Fruit fly (Drosophila melanogaster) whole organism, embryonic: ENCODE data around the gene CG31957.

Source experiments
- Bdp1 ChIP-seq: fragments of 200-800 bp; sonication (Bioruptor generic); optimal IDR thresholded peaks from 3 replicates; lab custom pipeline; 2016; ENCODE audit warnings: missing biosample characterization, missing genetic modification characterization
- Bgb ChIP-seq: fragments of 200-800 bp; sonication (Bioruptor generic); IDR thresholded peaks from 2 replicates; pipeline ENCODE4 v1.3.6; 2022; ENCODE audit warnings: missing biosample characterization, missing genetic modification characterization; ENCODE audit not compliant: partially characterized antibody
- CG10366 ChIP-seq: fragments of 200-800 bp; sonication (Bioruptor generic); IDR thresholded peaks from 2 replicates; pipeline ENCODE4 v1.3.6; 2022; ENCODE audit warnings: missing biosample characterization, missing genetic modification characterization
- CG10431 ChIP-seq: fragments of 200-800 bp; sonication (Bioruptor generic); optimal IDR thresholded peaks from 3 replicates; lab custom pipeline; 2018; ENCODE audit warnings: missing biosample characterization, mild to moderate bottlenecking, missing genetic modification characterization
- CG10565 ChIP-seq: fragments of 200-800 bp; sonication (Bioruptor generic); optimal IDR thresholded peaks from 3 replicates; lab custom pipeline; 2016; ENCODE audit warnings: missing biosample characterization, mild to moderate bottlenecking, missing genetic modification characterization
- CG12391 ChIP-seq: fragments of 200-800 bp; sonication (Bioruptor generic); optimal IDR thresholded peaks from 3 replicates; lab custom pipeline; 2018; ENCODE audit warnings: missing biosample characterization, mild to moderate bottlenecking, missing genetic modification characterization, moderate library complexity
- CG13296 ChIP-seq: fragments of 200-800 bp; sonication (Bioruptor generic); optimal IDR thresholded peaks from 3 replicates; lab custom pipeline; 2018; ENCODE audit warnings: missing biosample characterization, mild to moderate bottlenecking, missing genetic modification characterization
- CG14441 ChIP-seq: fragments of 200-800 bp; sonication (Bioruptor generic); IDR thresholded peaks from 2 replicates; pipeline ENCODE4 v1.3.6; 2022; ENCODE audit warnings: missing biosample characterization, missing genetic modification characterization
- CG14667 ChIP-seq: fragments of 200-800 bp; sonication (Bioruptor generic); IDR thresholded peaks from 2 replicates; pipeline ENCODE4 v1.3.6; 2022; ENCODE audit warnings: missing biosample characterization, missing genetic modification characterization
- CG18262 ChIP-seq: fragments of 200-800 bp; optimal IDR thresholded peaks from 3 replicates; lab custom pipeline; 2019; ENCODE audit warnings: missing biosample characterization, mild to moderate bottlenecking, missing genetic modification characterization, moderate library complexity
- CG1832 ChIP-seq: fragments of 200-800 bp; sonication (Bioruptor generic); optimal IDR thresholded peaks from 2 replicates; lab custom pipeline; 2017; ENCODE audit warnings: missing biosample characterization, mild to moderate bottlenecking, missing genetic modification characterization, inconsistent platforms
- CG18619 ChIP-seq: fragments of 200-800 bp; sonication (Bioruptor generic); optimal IDR thresholded peaks from 3 replicates; lab custom pipeline; 2017; ENCODE audit warnings: missing biosample characterization, mild to moderate bottlenecking, missing genetic modification characterization
- CG2120 ChIP-seq: fragments of 200-800 bp; sonication (Bioruptor generic); optimal IDR thresholded peaks from 3 replicates; lab custom pipeline; 2016; ENCODE audit warnings: missing biosample characterization, missing genetic modification characterization
- CG2889 ChIP-seq: fragments of 200-800 bp; sonication (Bioruptor generic); IDR thresholded peaks from 3 replicates; pipeline ENCODE4 v1.3.6; 2022; ENCODE audit warnings: missing biosample characterization, missing genetic modification characterization
- CG4282 ChIP-seq: fragments of 200-800 bp; sonication (Bioruptor generic); optimal IDR thresholded peaks from 2 replicates; lab custom pipeline; 2016; ENCODE audit warnings: missing biosample characterization, missing genetic modification characterization
- CG7786 ChIP-seq: fragments of 200-800 bp; sonication (Bioruptor generic); optimal IDR thresholded peaks from 2 replicates; lab custom pipeline; 2016; ENCODE audit warnings: missing biosample characterization, missing genetic modification characterization
- CG7987 ChIP-seq: fragments of 200-800 bp; sonication (Bioruptor generic); optimal IDR thresholded peaks from 2 replicates; lab custom pipeline; 2018; ENCODE audit warnings: missing biosample characterization, mild to moderate bottlenecking, missing genetic modification characterization, moderate library complexity
- CG8089 ChIP-seq: fragments of 200-800 bp; sonication (Bioruptor generic); optimal IDR thresholded peaks from 3 replicates; lab custom pipeline; 2016; ENCODE audit warnings: missing biosample characterization, missing genetic modification characterization
- CG8765 ChIP-seq: fragments of 200-800 bp; sonication (Bioruptor generic); IDR thresholded peaks from 2 replicates; pipeline ENCODE4 v1.3.6; 2022; ENCODE audit warnings: missing biosample characterization, missing genetic modification characterization
- CG9215 ChIP-seq: fragments of 200-800 bp; sonication (Bioruptor generic); IDR thresholded peaks from 2 replicates; pipeline ENCODE4 v1.3.6; 2022; ENCODE audit warnings: missing biosample characterization, missing genetic modification characterization
- CTCF ChIP-seq: fragments of 200-800 bp; sonication (Bioruptor generic); optimal IDR thresholded peaks from 2 replicates; lab custom pipeline; 2017; ENCODE audit warnings: missing biosample characterization, mild to moderate bottlenecking, missing genetic modification characterization, moderate library complexity
- Camta ChIP-seq: fragments of 200-800 bp; sonication (Bioruptor generic); optimal IDR thresholded peaks from 2 replicates; lab custom pipeline; 2016; ENCODE audit warnings: missing biosample characterization, missing genetic modification characterization
- Chrac-16 ChIP-seq: fragments of 200-800 bp; sonication (Bioruptor generic); optimal IDR thresholded peaks from 3 replicates; lab custom pipeline; 2016; ENCODE audit warnings: missing biosample characterization, missing genetic modification characterization
- D19A ChIP-seq: fragments of 200-800 bp; optimal IDR thresholded peaks from 3 replicates; lab custom pipeline; 2019; ENCODE audit warnings: missing biosample characterization, mild to moderate bottlenecking, missing genetic modification characterization, moderate library complexity
- Ets97D ChIP-seq: fragments of 200-800 bp; sonication (Bioruptor generic); optimal IDR thresholded peaks from 3 replicates; lab custom pipeline; 2016; ENCODE audit warnings: missing biosample characterization, missing genetic modification characterization
- HLH54F ChIP-seq: fragments of 200-800 bp; sonication (Bioruptor generic); optimal IDR thresholded peaks from 3 replicates; lab custom pipeline; 2016; ENCODE audit warnings: missing biosample characterization, missing genetic modification characterization
- HmgZ ChIP-seq: fragments of 200-800 bp; sonication (Bioruptor generic); optimal IDR thresholded peaks from 2 replicates; lab custom pipeline; 2018; ENCODE audit warnings: missing biosample characterization, mild to moderate bottlenecking, missing genetic modification characterization
- Hr78 ChIP-seq, 2 experiments: fragments of 200-800 bp in 1 of 2; fragments of >200 bp in 1 of 2; sonication (Bioruptor generic) in 1 of 2; optimal IDR thresholded peaks; 2 replicates each; lab custom pipeline; 2017 to 2019; ENCODE audit warnings: missing biosample characterization in 2 of 2, missing genetic modification characterization in 2 of 2, mild to moderate bottlenecking in 1 of 2, moderate library complexity in 1 of 2
- Med ChIP-seq: fragments of 200-800 bp; sonication (Bioruptor generic); peaks from one replicate; lab custom pipeline; 2016; ENCODE audit warnings: missing biosample characterization, missing genetic modification characterization, mild to moderate bottlenecking, inconsistent platforms, moderate library complexity
- Six4 ChIP-seq: fragments of 200-800 bp; sonication (Bioruptor generic); optimal IDR thresholded peaks from 2 replicates; lab custom pipeline; 2016; ENCODE audit warnings: missing biosample characterization, missing genetic modification characterization
- Xrp1 ChIP-seq: fragments of 200-800 bp; sonication (Bioruptor generic); IDR thresholded peaks from 2 replicates; pipeline ENCODE4 v1.3.6; 2022; ENCODE audit warnings: missing biosample characterization, missing genetic modification characterization
- bigmax ChIP-seq: fragments of 200-800 bp; sonication (Bioruptor generic); optimal IDR thresholded peaks from 2 replicates; lab custom pipeline; 2018; ENCODE audit warnings: missing biosample characterization, mild to moderate bottlenecking, missing genetic modification characterization
- cato ChIP-seq: fragments of 200-800 bp; sonication (Bioruptor generic); optimal IDR thresholded peaks from 2 replicates; lab custom pipeline; 2016; ENCODE audit warnings: missing biosample characterization, missing genetic modification characterization, borderline replicate concordance
- chm ChIP-seq: fragments of 200-800 bp; sonication (Bioruptor generic); IDR thresholded peaks from 2 replicates; pipeline ENCODE4 v1.3.6; 2022; ENCODE audit warnings: missing biosample characterization, missing genetic modification characterization
- ci ChIP-seq: fragments of 200-800 bp; sonication (Bioruptor generic); IDR thresholded peaks from 3 replicates; pipeline ENCODE4 v1.3.6; 2022; ENCODE audit warnings: missing biosample characterization, missing genetic modification characterization
- ems ChIP-seq: fragments of 200-800 bp; sonication (Bioruptor generic); optimal IDR thresholded peaks from 3 replicates; lab custom pipeline; 2016; ENCODE audit warnings: missing biosample characterization, missing genetic modification characterization
- en ChIP-seq: fragments of 200-800 bp; sonication (Bioruptor generic); optimal IDR thresholded peaks from 2 replicates; lab custom pipeline; 2016; ENCODE audit warnings: missing biosample characterization, missing genetic modification characterization
- fd96Cb ChIP-seq: fragments of 200-800 bp; sonication (Bioruptor generic); optimal IDR thresholded peaks from 2 replicates; lab custom pipeline; 2018; ENCODE audit warnings: missing biosample characterization, mild to moderate bottlenecking, missing genetic modification characterization, moderate library complexity
- gt ChIP-seq: fragments of 200-800 bp; sonication (Bioruptor generic); IDR thresholded peaks from 2 replicates; pipeline ENCODE4 v1.3.6; 2022; ENCODE audit warnings: missing biosample characterization, missing genetic modification characterization
- h ChIP-seq: fragments of >200 bp; optimal IDR thresholded peaks from 2 replicates; lab custom pipeline; 2017
- her ChIP-seq: fragments of 200-800 bp; sonication (Bioruptor generic); optimal IDR thresholded peaks from 2 replicates; lab custom pipeline; 2016; ENCODE audit warnings: missing biosample characterization, missing genetic modification characterization
- jing ChIP-seq: fragments of 200-800 bp; sonication (Bioruptor generic); optimal IDR thresholded peaks from 2 replicates; lab custom pipeline; 2018; ENCODE audit warnings: missing biosample characterization, mild to moderate bottlenecking, missing genetic modification characterization
- nmo ChIP-seq: fragments of 200-800 bp; sonication (Bioruptor generic); optimal IDR thresholded peaks from 2 replicates; lab custom pipeline; 2018; ENCODE audit warnings: missing biosample characterization, mild to moderate bottlenecking, missing genetic modification characterization, moderate library complexity
- pnt ChIP-seq: fragments of 200-800 bp; sonication (Bioruptor generic); optimal IDR thresholded peaks from 3 replicates; lab custom pipeline; 2016; ENCODE audit warnings: missing biosample characterization, missing genetic modification characterization
- run ChIP-seq: fragments of 200-800 bp; sonication (Bioruptor generic); optimal IDR thresholded peaks from 3 replicates; lab custom pipeline; 2018; ENCODE audit warnings: missing biosample characterization, mild to moderate bottlenecking, missing genetic modification characterization
- schlank ChIP-seq: fragments of 200-800 bp; sonication (Bioruptor generic); optimal IDR thresholded peaks from 2 replicates; lab custom pipeline; 2018; ENCODE audit warnings: missing biosample characterization, mild to moderate bottlenecking, missing genetic modification characterization
- sim ChIP-seq: fragments of 200-800 bp; sonication (Bioruptor generic); IDR thresholded peaks from 2 replicates; pipeline ENCODE4 v1.3.6; 2022; ENCODE audit warnings: missing biosample characterization, missing genetic modification characterization
- sob ChIP-seq: fragments of 200-800 bp; sonication (Bioruptor generic); IDR thresholded peaks from 2 replicates; pipeline ENCODE4 v1.3.6; 2022; ENCODE audit warnings: missing biosample characterization, missing genetic modification characterization
- sr ChIP-seq: fragments of 200-800 bp; sonication (Bioruptor generic); IDR thresholded peaks from 3 replicates; pipeline ENCODE4 v1.3.6; 2022; ENCODE audit warnings: missing biosample characterization, missing genetic modification characterization
- vfl ChIP-seq: fragments of 200-800 bp; sonication (Bioruptor generic); optimal IDR thresholded peaks from 2 replicates; lab custom pipeline; 2016; ENCODE audit warnings: missing biosample characterization, missing genetic modification characterization
- wor ChIP-seq: fragments of 200-800 bp; sonication (Bioruptor generic); IDR thresholded peaks from 2 replicates; pipeline ENCODE4 v1.3.6; 2022; ENCODE audit warnings: missing biosample characterization, missing genetic modification characterization
- zen2 ChIP-seq: fragments of 200-800 bp; sonication (Bioruptor generic); IDR thresholded peaks from 3 replicates; pipeline ENCODE4 v1.3.6; 2022; ENCODE audit warnings: missing biosample characterization, missing genetic modification characterization; ENCODE audit not compliant: partially characterized antibody

Gene CG31957

dm6 chr2L:3872283-3872682 lies at the start of gene CG31957 (continued):
- peak; percentile 34; the same call in 1 of the 2 replicates for TF ChIP-seq CG14441
- peak; percentile 29 for TF ChIP-seq pnt (GFP tag; lab: Kevin White, UChicago)
- no peak for TF ChIP-seq schlank (tag; lab: Kevin White, UChicago)
- TF ChIP-seq Bdp1 (GFP tag; lab: Kevin White, UChicago) = peak; percentile 34
- TF ChIP-seq bigmax (GFP tag; lab: Kevin White, UChicago) = no peak
- TF ChIP-seq run (tag; lab: Kevin White, UChicago) = no peak
- TF ChIP-seq sob (GFP tag; lab: Robert Waterston, UW) = peak; percentile 89
- TF ChIP-seq CG10366 (GFP tag; lab: Robert Waterston, UW) = no peak
- TF ChIP-seq wor (GFP tag; lab: Robert Waterston, UW) = no peak
- no peak for TF ChIP-seq CG18619
- peak; percentile 28 for TF ChIP-seq CG7987 (GFP tag; lab: Kevin White, UChicago)
- TF ChIP-seq Six4 (GFP tag; lab: Kevin White, UChicago) = no peak
- peak; percentile 41 for TF ChIP-seq CG4282 (GFP tag; lab: Kevin White, UChicago)
- TF ChIP-seq Xrp1 = no peak; the same call in 1 of the 2 replicates
- peak; percentile 94 for TF ChIP-seq Med
- TF ChIP-seq Bgb (GFP tag; lab: Robert Waterston, UW) = peak; percentile 94
- TF ChIP-seq CG8089 (GFP tag; lab: Kevin White, UChicago) = peak; percentile 54
- TF ChIP-seq HmgZ (tag; lab: Kevin White, UChicago) = peak; percentile 72
- TF ChIP-seq Chrac-16 (GFP tag; lab: Kevin White, UChicago) = peak; percentile 45
- peak; percentile 15 for TF ChIP-seq Camta
- peak; percentile 41 for TF ChIP-seq nmo
- TF ChIP-seq CG10431 (GFP tag; lab: Kevin White, UChicago) = no peak
- no peak for TF ChIP-seq chm (GFP tag; lab: Robert Waterston, UW)
- TF ChIP-seq sim (GFP tag; lab: Robert Waterston, UW) = no peak
- peak; percentile 54 for TF ChIP-seq HLH54F (GFP tag; lab: Kevin White, UChicago)
- peak; percentile 36 for TF ChIP-seq ems
- TF ChIP-seq fd96Cb (tag; lab: Kevin White, UChicago) = no peak
- TF ChIP-seq cato (GFP tag; lab: Kevin White, UChicago) = no peak
- TF ChIP-seq CTCF = peak; percentile 44
- TF ChIP-seq CG18262 = no peak
- no peak for TF ChIP-seq D19A (tag; lab: Kevin White, UChicago)
- TF ChIP-seq CG2889 (GFP tag; lab: Robert Waterston, UW) = 0 out of 3 replicates have a peak, but pooled peaks have one; percentile 13
- peak; percentile 80 for TF ChIP-seq CG7786 (GFP tag; lab: Kevin White, UChicago)
- TF ChIP-seq CG10565 (GFP tag; lab: Kevin White, UChicago) = no peak
- no peak for TF ChIP-seq h (lab: Kevin White, UChicago)
- no peak for TF ChIP-seq CG14667
- TF ChIP-seq vfl (GFP tag; lab: Kevin White, UChicago) = peak; percentile 73
- TF ChIP-seq ci = peak; percentile 71
- TF ChIP-seq sr (GFP tag; lab: Robert Waterston, UW) = no peak
- peak; percentile 54 for TF ChIP-seq CG12391
- TF ChIP-seq en (GFP tag; lab: Kevin White, UChicago) = peak; percentile 22
- no peak for TF ChIP-seq jing (GFP tag; lab: Kevin White, UChicago)
- TF ChIP-seq CG1832 (GFP tag; lab: Kevin White, UChicago) = no peak
- peak; percentile 87 for TF ChIP-seq CG2120 (GFP tag; lab: Kevin White, UChicago)
- no peak for TF ChIP-seq gt
- peak; percentile 12; the same call in 1 of the 2 replicates for TF ChIP-seq CG8765 (GFP tag; lab: Robert Waterston, UW)
- TF ChIP-seq her (GFP tag; lab: Kevin White, UChicago) = peak; percentile 83
- TF ChIP-seq CG9215 (GFP tag; lab: Robert Waterston, UW) = peak; percentile 59
- TF ChIP-seq Ets97D (GFP tag; lab: Kevin White, UChicago) = peak; percentile 78
- TF ChIP-seq CG13296 (GFP tag; lab: Kevin White, UChicago) = no peak
- peak; percentile 82 for TF ChIP-seq zen2
- TF ChIP-seq Hr78 (GFP tag; optimal IDR thresholded peaks at IDR 0.05; lab: Kevin White, UChicago) = no peak
